Fruit fly (Drosophila melanogaster) whole organism, embryonic: ENCODE results near the gene Sgp.

ENCODE experiments used
- Adf1 ChIP-seq: fragments of 200-800 bp; sonication (Bioruptor generic); IDR thresholded peaks from 2 replicates; pipeline ENCODE4 v1.3.6; 2022; ENCODE audit warnings: missing biosample characterization, missing genetic modification characterization
- Atf3 ChIP-seq: fragments of 200-800 bp; sonication (Bioruptor generic); optimal IDR thresholded peaks from 3 replicates; lab custom pipeline; 2016; ENCODE audit warnings: missing biosample characterization, missing genetic modification characterization
- B-H2 ChIP-seq: fragments of 200-800 bp; sonication (Bioruptor generic); optimal IDR thresholded peaks from 2 replicates; lab custom pipeline; 2018; ENCODE audit warnings: missing biosample characterization, mild to moderate bottlenecking, missing genetic modification characterization
- CG10321 ChIP-seq: fragments of 200-800 bp; sonication (Bioruptor generic); IDR thresholded peaks from 2 replicates; pipeline ENCODE4 v1.3.6; 2022; ENCODE audit warnings: missing biosample characterization, missing genetic modification characterization
- CG10565 ChIP-seq: fragments of 200-800 bp; sonication (Bioruptor generic); optimal IDR thresholded peaks from 3 replicates; lab custom pipeline; 2016; ENCODE audit warnings: missing biosample characterization, mild to moderate bottlenecking, missing genetic modification characterization
- CG13424 ChIP-seq: fragments of 200-800 bp; sonication (Bioruptor generic); optimal IDR thresholded peaks from 2 replicates; lab custom pipeline; 2019; ENCODE audit warnings: missing biosample characterization, mild to moderate bottlenecking, missing genetic modification characterization, moderate library complexity
- CG13894 ChIP-seq: fragments of 200-800 bp; sonication (Bioruptor generic); optimal IDR thresholded peaks from 3 replicates; lab custom pipeline; 2018; ENCODE audit warnings: missing biosample characterization, mild to moderate bottlenecking, missing genetic modification characterization, moderate library complexity
- CG14860 ChIP-seq: fragments of 200-800 bp; sonication (Bioruptor generic); IDR thresholded peaks from 3 replicates; pipeline ENCODE4 v1.3.6; 2022; ENCODE audit warnings: missing biosample characterization, missing genetic modification characterization; ENCODE audit not compliant: partially characterized antibody
- CG15269 ChIP-seq: fragments of 200-800 bp; sonication (Bioruptor generic); optimal IDR thresholded peaks from 2 replicates; lab custom pipeline; 2018; ENCODE audit warnings: missing biosample characterization, mild to moderate bottlenecking, missing genetic modification characterization, moderate library complexity
- CG15696 ChIP-seq: fragments of 200-800 bp; sonication (Bioruptor generic); optimal IDR thresholded peaks from 2 replicates; lab custom pipeline; 2019; ENCODE audit warnings: missing biosample characterization, mild to moderate bottlenecking, missing genetic modification characterization, moderate library complexity
- CG16779 ChIP-seq: fragments of 200-800 bp; sonication (Bioruptor generic); IDR thresholded peaks from 2 replicates; pipeline ENCODE4 v1.3.6; 2022; ENCODE audit warnings: missing biosample characterization, missing genetic modification characterization
- CG17186 ChIP-seq: fragments of 200-800 bp; sonication (Bioruptor generic); optimal IDR thresholded peaks from 3 replicates; lab custom pipeline; 2017; ENCODE audit warnings: missing biosample characterization, missing genetic modification reagents, missing genetic modification characterization
- CG17568 ChIP-seq: fragments of 200-800 bp; sonication (Bioruptor generic); optimal IDR thresholded peaks from 2 replicates; lab custom pipeline; 2018; ENCODE audit warnings: missing biosample characterization, mild to moderate bottlenecking, missing genetic modification characterization, moderate library complexity
- CG18011 ChIP-seq: fragments of 200-800 bp; sonication (Bioruptor generic); optimal IDR thresholded peaks from 2 replicates; lab custom pipeline; 2017; ENCODE audit warnings: missing biosample characterization, missing genetic modification characterization, mild to moderate bottlenecking, moderate library complexity, missing genotype
- CG18476 ChIP-seq: fragments of 200-800 bp; sonication (Bioruptor generic); optimal IDR thresholded peaks from 2 replicates; lab custom pipeline; 2016; ENCODE audit warnings: missing biosample characterization, mild to moderate bottlenecking, missing genetic modification characterization
- CG2116 ChIP-seq: fragments of 200-800 bp; sonication (Bioruptor generic); optimal IDR thresholded peaks from 3 replicates; lab custom pipeline; 2018; ENCODE audit warnings: missing biosample characterization, mild to moderate bottlenecking, missing genetic modification characterization
- CG2889 ChIP-seq: fragments of 200-800 bp; sonication (Bioruptor generic); IDR thresholded peaks from 3 replicates; pipeline ENCODE4 v1.3.6; 2022; ENCODE audit warnings: missing biosample characterization, missing genetic modification characterization
- CG34224 ChIP-seq: fragments of 200-800 bp; sonication (Bioruptor generic); IDR thresholded peaks from 3 replicates; pipeline ENCODE4 v1.3.6; 2022; ENCODE audit warnings: missing biosample characterization, missing genetic modification characterization; ENCODE audit not compliant: partially characterized antibody
- CG6765 ChIP-seq: fragments of 200-800 bp; sonication (Bioruptor generic); optimal IDR thresholded peaks from 3 replicates; lab custom pipeline; 2017; ENCODE audit warnings: missing biosample characterization, mild to moderate bottlenecking, missing genetic modification characterization
- CG6791 ChIP-seq: fragments of 200-800 bp; sonication (Bioruptor generic); IDR thresholded peaks from 3 replicates; pipeline ENCODE4 v1.3.6; 2022; ENCODE audit warnings: missing biosample characterization, missing genetic modification characterization; ENCODE audit not compliant: partially characterized antibody
- CG7271 ChIP-seq: fragments of 200-800 bp; sonication (Bioruptor generic); optimal IDR thresholded peaks from 2 replicates; lab custom pipeline; 2018; ENCODE audit warnings: missing biosample characterization, mild to moderate bottlenecking, missing genetic modification characterization, moderate library complexity
- CHES-1-like ChIP-seq: fragments of 200-800 bp; sonication (Bioruptor generic); optimal IDR thresholded peaks from 2 replicates; lab custom pipeline; 2016; ENCODE audit warnings: missing biosample characterization, missing genetic modification characterization
- Dref ChIP-seq: fragments of 200-800 bp; sonication (Bioruptor generic); IDR thresholded peaks from 2 replicates; pipeline ENCODE4 v1.3.6; 2022; ENCODE audit warnings: missing biosample characterization, missing genetic modification characterization
- GATAe ChIP-seq: fragments of 200-800 bp; sonication (Bioruptor generic); conservative IDR thresholded peaks from 2 replicates; pipeline ENCODE4 v1.3.6; 2022; ENCODE audit warnings: missing biosample characterization, missing genetic modification characterization
- H15 ChIP-seq: fragments of 200-800 bp; sonication (Bioruptor generic); IDR thresholded peaks from 3 replicates; pipeline ENCODE4 v1.3.6; 2022; ENCODE audit warnings: missing biosample characterization, missing genetic modification characterization
- Kr ChIP-seq: fragments of 200-800 bp; sonication (Bioruptor generic); optimal IDR thresholded peaks from 2 replicates; lab custom pipeline; 2017; ENCODE audit warnings: missing biosample characterization, mild to moderate bottlenecking, missing genetic modification characterization
- MTF-1 ChIP-seq: fragments of 200-800 bp; sonication (Bioruptor generic); optimal IDR thresholded peaks from 2 replicates; lab custom pipeline; 2018; ENCODE audit warnings: missing biosample characterization, mild to moderate bottlenecking, missing genetic modification characterization, borderline replicate concordance
- NFAT ChIP-seq: fragments of 200-800 bp; sonication (Bioruptor generic); IDR thresholded peaks from 2 replicates; pipeline ENCODE4 v1.3.6; 2022; ENCODE audit warnings: missing biosample characterization, missing genetic modification characterization
- Opbp ChIP-seq: fragments of 200-800 bp; sonication (Bioruptor generic); IDR thresholded peaks from 3 replicates; pipeline ENCODE4 v1.3.6; 2022; ENCODE audit warnings: missing biosample characterization, missing genetic modification characterization; ENCODE audit not compliant: partially characterized antibody
- TFAM ChIP-seq: fragments of 200-800 bp; sonication (Bioruptor generic); optimal IDR thresholded peaks from 2 replicates; lab custom pipeline; 2017; ENCODE audit warnings: missing biosample characterization, missing genetic modification characterization, inconsistent platforms
- cad ChIP-seq: fragments of >200 bp; optimal IDR thresholded peaks from 2 replicates; lab custom pipeline; 2017; ENCODE audit warnings: missing biosample characterization, missing genetic modification characterization
- chinmo ChIP-seq: fragments of 200-800 bp; sonication (Bioruptor generic); IDR thresholded peaks from 4 replicates; pipeline ENCODE4 v1.3.6; 2022; ENCODE audit warnings: missing biosample characterization, missing genetic modification characterization; ENCODE audit not compliant: partially characterized antibody
- chn ChIP-seq: fragments of 200-800 bp; sonication (Bioruptor generic); optimal IDR thresholded peaks from 2 replicates; lab custom pipeline; 2016; ENCODE audit warnings: missing biosample characterization, missing genetic modification characterization
- dan ChIP-seq: fragments of 200-800 bp; sonication (Bioruptor generic); IDR thresholded peaks from 2 replicates; pipeline ENCODE4 v1.3.6; 2022; ENCODE audit warnings: missing biosample characterization, missing genetic modification characterization
- dati ChIP-seq: fragments of 200-800 bp; sonication (Bioruptor generic); IDR thresholded peaks from 2 replicates; pipeline ENCODE4 v1.3.6; 2022; ENCODE audit warnings: missing biosample characterization, missing genetic modification characterization
- dimm ChIP-seq: fragments of 200-800 bp; sonication (Bioruptor generic); IDR thresholded peaks from 2 replicates; pipeline ENCODE4 v1.3.6; 2022; ENCODE audit warnings: missing biosample characterization, missing genetic modification characterization
- dmrt99B ChIP-seq: fragments of 200-800 bp; sonication (Bioruptor generic); optimal IDR thresholded peaks from 2 replicates; lab custom pipeline; 2018; ENCODE audit warnings: missing biosample characterization, mild to moderate bottlenecking, missing genetic modification characterization, moderate library complexity
- ftz-f1 ChIP-seq: fragments of 200-800 bp; sonication (Bioruptor generic); optimal IDR thresholded peaks from 2 replicates; lab custom pipeline; 2016; ENCODE audit warnings: missing biosample characterization, missing genetic modification characterization
- ham ChIP-seq: fragments of 200-800 bp; sonication (Bioruptor generic); IDR thresholded peaks from 2 replicates; pipeline ENCODE4 v1.3.6; 2022; ENCODE audit warnings: missing biosample characterization, missing genetic modification characterization
- hth ChIP-seq: fragments of >200 bp; optimal IDR thresholded peaks from 2 replicates; lab custom pipeline; 2017; ENCODE audit warnings: inconsistent platforms
- ken ChIP-seq: fragments of 200-800 bp; sonication (Bioruptor generic); IDR thresholded peaks from 3 replicates; pipeline ENCODE4 v1.3.6; 2022; ENCODE audit warnings: missing biosample characterization, missing genetic modification characterization
- lilli ChIP-seq: fragments of 200-800 bp; sonication (Bioruptor generic); optimal IDR thresholded peaks from 3 replicates; lab custom pipeline; 2016; ENCODE audit warnings: missing biosample characterization, missing genetic modification characterization
- peb ChIP-seq: fragments of 200-800 bp; sonication (Bioruptor generic); IDR thresholded peaks from 2 replicates; pipeline ENCODE4 v1.3.6; 2022; ENCODE audit warnings: missing biosample characterization, missing genetic modification characterization
- pnt ChIP-seq: fragments of 200-800 bp; sonication (Bioruptor generic); optimal IDR thresholded peaks from 3 replicates; lab custom pipeline; 2016; ENCODE audit warnings: missing biosample characterization, missing genetic modification characterization
- prd ChIP-seq, 3 experiments: fragments of >200 bp in 2 of 3; fragments of 200-800 bp in 1 of 3; sonication (Bioruptor generic) in 1 of 3; optimal IDR thresholded peaks in 2 of 3; IDR thresholded peaks in 1 of 3; 2 replicates in 2 of 3; 3 replicates in 1 of 3; pipeline versions ENCODE4 v1.3.6 to Lab custom; 2017 to 2022; ENCODE audit warnings: missing biosample characterization in 1 of 3, missing genetic modification characterization in 1 of 3
- psq ChIP-seq: fragments of 200-800 bp; sonication (Bioruptor generic); optimal IDR thresholded peaks from 2 replicates; lab custom pipeline; 2017; ENCODE audit warnings: missing biosample characterization, missing genetic modification characterization
- pzg ChIP-seq: fragments of 200-800 bp; sonication (Bioruptor generic); optimal IDR thresholded peaks from 3 replicates; lab custom pipeline; 2018; ENCODE audit warnings: missing biosample characterization, mild to moderate bottlenecking, missing genetic modification characterization, moderate library complexity
- ranshi ChIP-seq: fragments of 200-800 bp; sonication (Bioruptor generic); IDR thresholded peaks from 2 replicates; pipeline ENCODE4 v1.3.6; 2022; ENCODE audit warnings: missing biosample characterization, missing genetic modification characterization
- ro ChIP-seq: fragments of 200-800 bp; sonication (Bioruptor generic); IDR thresholded peaks from 2 replicates; pipeline ENCODE4 v1.3.6; 2022; ENCODE audit warnings: missing biosample characterization, missing genetic modification characterization
- ttk ChIP-seq: fragments of 200-800 bp; sonication (Bioruptor generic); IDR thresholded peaks from 2 replicates; pipeline ENCODE4 v2.1.2; 2022; ENCODE audit warnings: missing biosample characterization, missing genetic modification characterization
- vfl ChIP-seq: fragments of 200-800 bp; sonication (Bioruptor generic); optimal IDR thresholded peaks from 2 replicates; lab custom pipeline; 2016; ENCODE audit warnings: missing biosample characterization, missing genetic modification characterization
- vvl ChIP-seq: fragments of 200-800 bp; sonication (Bioruptor generic); IDR thresholded peaks from 2 replicates; pipeline ENCODE4 v1.3.6; 2022; ENCODE audit warnings: missing biosample characterization, missing genetic modification characterization

The Sgp gene

dm6 chr2L:8485562-8485961 lies 33.9 kb upstream of the Sgp start (continued):
- no peak for TF ChIP-seq Kr
- no peak for TF ChIP-seq CG10321
- peak; percentile 76 for TF ChIP-seq Opbp
- TF ChIP-seq CG18476 (GFP tag; lab: Kevin White, UChicago) = no peak
- TF ChIP-seq ranshi (GFP tag; lab: Robert Waterston, UW) = no peak
- no peak for TF ChIP-seq pnt (GFP tag; lab: Kevin White, UChicago)
- no peak for TF ChIP-seq TFAM
- no peak for TF ChIP-seq CG10565 (GFP tag; lab: Kevin White, UChicago)
- TF ChIP-seq chn (GFP tag; lab: Kevin White, UChicago) = no peak
- no peak for TF ChIP-seq dan (GFP tag; lab: Robert Waterston, UW)
- TF ChIP-seq CG6791 (GFP tag; lab: Robert Waterston, UW) = peak; percentile 71
- no peak for TF ChIP-seq cad
- no peak for TF ChIP-seq dimm
- TF ChIP-seq GATAe = no peak
- TF ChIP-seq pzg (GFP tag; lab: Kevin White, UChicago) = no peak
- TF ChIP-seq H15 (GFP tag; lab: Robert Waterston, UW) = no peak
- TF ChIP-seq CG18011 (GFP tag; lab: Kevin White, UChicago) = no peak
- no peak for TF ChIP-seq CG17186 (GFP tag; lab: Kevin White, UChicago)
- no peak for TF ChIP-seq ken
- TF ChIP-seq CG6765 (GFP tag; lab: Kevin White, UChicago) = no peak
- TF ChIP-seq prd (optimal IDR thresholded peaks at IDR 0.05; lab: Kevin White, UChicago) = no peak
- no peak for TF ChIP-seq prd (GFP tag; IDR thresholded peaks at IDR 0.05; lab: Robert Waterston, UW)
- TF ChIP-seq vfl (GFP tag; lab: Kevin White, UChicago) = no peak
- TF ChIP-seq dmrt99B = no peak
- no peak for TF ChIP-seq CG16779 (GFP tag; lab: Robert Waterston, UW)
- TF ChIP-seq CG13424 (tag; lab: Kevin White, UChicago) = no peak
- TF ChIP-seq vvl (GFP tag; lab: Robert Waterston, UW) = peak; percentile 37; the same call in 1 of the 2 replicates
- peak; percentile 57; the same call in 2 of the 3 replicates for TF ChIP-seq CG34224 (GFP tag; lab: Robert Waterston, UW)
- TF ChIP-seq CG14860 (GFP tag; lab: Robert Waterston, UW) = no peak
- no peak; the same call in 1 of the 2 replicates for TF ChIP-seq NFAT (GFP tag; lab: Robert Waterston, UW)
- TF ChIP-seq ttk (GFP tag; lab: Robert Waterston, UW) = no peak
- TF ChIP-seq B-H2 (GFP tag; lab: Kevin White, UChicago) = no peak
- no peak for TF ChIP-seq CG7271 (tag; lab: Kevin White, UChicago)
- TF ChIP-seq CG17568 = no peak
- peak; percentile 50; the same call in 1 of the 4 replicates for TF ChIP-seq chinmo (GFP tag; lab: Robert Waterston, UW)
- no peak for TF ChIP-seq ham (GFP tag; lab: Robert Waterston, UW)
- no peak for TF ChIP-seq MTF-1 (GFP tag; lab: Kevin White, UChicago)
- TF ChIP-seq CG2116 (GFP tag; lab: Kevin White, UChicago) = no peak
- no peak for TF ChIP-seq CG2889 (GFP tag; lab: Robert Waterston, UW)
- TF ChIP-seq CHES-1-like = no peak
- TF ChIP-seq CG13894 (tag; lab: Kevin White, UChicago) = no peak
- TF ChIP-seq ftz-f1 (GFP tag; lab: Kevin White, UChicago) = no peak
- no peak for TF ChIP-seq Atf3 (GFP tag; lab: Kevin White, UChicago)
- no peak for TF ChIP-seq CG15269
- TF ChIP-seq CG15696 (tag; lab: Kevin White, UChicago) = no peak
- TF ChIP-seq Dref = no peak
- no peak for TF ChIP-seq hth
- TF ChIP-seq lilli (GFP tag; lab: Kevin White, UChicago) = no peak
- no peak for TF ChIP-seq peb (GFP tag; lab: Robert Waterston, UW)
- TF ChIP-seq Adf1 (GFP tag; lab: Robert Waterston, UW) = no peak
- TF ChIP-seq ro = no peak
- TF ChIP-seq dati (GFP tag; lab: Robert Waterston, UW) = no peak
- no peak for TF ChIP-seq psq
